Worm (Caenorhabditis elegans) whole organism, L2 larva: ENCODE results near the gene Y54G2A.37.

Experiments
- ama-1 ChIP-seq: fragments of 150-350 bp; optimal IDR thresholded peaks from 2 replicates; lab custom pipeline; 2018; ENCODE audit warnings: inconsistent platforms
- ceh-16 ChIP-seq: fragments of 150-350 bp; optimal IDR thresholded peaks from 2 replicates; lab custom pipeline; 2014; ENCODE audit warnings: missing biosample characterization, missing genetic modification characterization
- dmd-4 ChIP-seq: sonication (generic microtip); optimal IDR thresholded peaks from 2 replicates; lab custom pipeline; 2017; ENCODE audit warnings: missing biosample characterization, missing genetic modification characterization
- egl-27 ChIP-seq: sonication (generic microtip); optimal IDR thresholded peaks from 3 replicates; lab custom pipeline; 2017; ENCODE audit warnings: missing biosample characterization, missing genetic modification reagents, missing genetic modification characterization
- elt-3 ChIP-seq: sonication (generic microtip); optimal IDR thresholded peaks from 2 replicates; lab custom pipeline; 2017; ENCODE audit warnings: missing biosample characterization, missing genetic modification characterization
- fos-1 ChIP-seq: fragments of 150-350 bp; optimal IDR thresholded peaks from 2 replicates; lab custom pipeline; 2014; ENCODE audit warnings: missing biosample characterization, missing genetic modification characterization
- nhr-12 ChIP-seq: fragments of 150-350 bp; optimal IDR thresholded peaks from 2 replicates; lab custom pipeline; 2014; ENCODE audit warnings: missing biosample characterization, missing genetic modification characterization
- nhr-6 ChIP-seq: fragments of 150-350 bp; optimal IDR thresholded peaks from 2 replicates; lab custom pipeline; 2014; ENCODE audit warnings: missing biosample characterization, missing genetic modification characterization
- skn-1 ChIP-seq: sonication (generic microtip); optimal IDR thresholded peaks from 2 replicates; lab custom pipeline; 2017; ENCODE audit warnings: missing biosample characterization, missing genetic modification characterization
- snpc-4 ChIP-seq: fragments of 150-350 bp; optimal IDR thresholded peaks from 2 replicates; lab custom pipeline; 2014; ENCODE audit warnings: missing biosample characterization, missing genetic modification characterization
- unc-62 ChIP-seq: fragments of 150-350 bp; optimal IDR thresholded peaks from 2 replicates; lab custom pipeline; 2014; ENCODE audit warnings: missing biosample characterization, missing genetic modification reagents, missing genetic modification characterization

DNA sequence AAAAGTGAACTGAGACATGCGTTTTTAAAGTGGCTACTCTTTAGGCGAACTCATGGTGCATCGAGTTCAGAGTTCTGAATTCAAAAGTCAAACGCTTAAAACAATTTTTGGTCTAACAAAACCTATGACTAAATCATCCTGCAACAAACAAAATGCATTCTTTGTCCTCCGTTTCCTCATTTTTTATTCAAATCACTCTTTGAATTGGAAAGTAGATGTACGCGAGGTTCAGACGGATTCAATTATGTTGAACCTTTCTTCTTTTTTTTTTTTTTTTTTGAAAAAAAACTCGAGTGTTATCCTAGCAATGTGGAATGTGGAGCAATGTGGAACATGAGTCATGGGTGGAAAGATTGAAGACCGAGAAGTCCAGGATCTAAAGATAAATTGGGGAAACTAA lies 38.2 kb downstream of the Y54G2A.37 start:
- TF ChIP-seq ceh-16 (tag; lab: Kevin White, UChicago) (no peak), snpc-4 (no peak), ama-1 (lab: Kevin White, UChicago) (no peak), dmd-4 (tag; lab: Kevin White, UChicago) (no peak), elt-3 (tag; lab: Kevin White, UChicago) (no peak), egl-27 (tag; lab: Kevin White, UChicago) (no peak), skn-1 (no peak), nhr-6 (no peak), fos-1 (tag; lab: Kevin White, UChicago) (no peak), unc-62 (GFP tag; lab: Kevin White, UChicago) (no peak), nhr-12 (no peak)
